Fruit fly (Drosophila melanogaster) whole organism, embryonic: Measurements from ENCODE around the gene CG32276.
A peak's percentile ranks its signal among the peaks of the same experiment; 100 is the strongest.

Experiments
- Aef1 ChIP-seq: fragments of 200-800 bp; sonication (Bioruptor generic); IDR thresholded peaks from 3 replicates; pipeline ENCODE4 v1.3.6; 2022; ENCODE audit warnings: missing biosample characterization, missing genetic modification characterization
- CG10565 ChIP-seq: fragments of 200-800 bp; sonication (Bioruptor generic); optimal IDR thresholded peaks from 3 replicates; lab custom pipeline; 2016; ENCODE audit warnings: missing biosample characterization, mild to moderate bottlenecking, missing genetic modification characterization
- CG10654 ChIP-seq: fragments of 200-800 bp; sonication (Bioruptor generic); optimal IDR thresholded peaks from 2 replicates; lab custom pipeline; 2016; ENCODE audit warnings: missing biosample characterization, missing genetic modification characterization
- CG11247 ChIP-seq: fragments of 200-800 bp; sonication (Bioruptor generic); IDR thresholded peaks from 2 replicates; pipeline ENCODE4 v1.3.6; 2022; ENCODE audit warnings: missing biosample characterization, missing genetic modification characterization
- CG11560 ChIP-seq: fragments of 200-800 bp; sonication (Bioruptor generic); IDR thresholded peaks from 3 replicates; pipeline ENCODE4 v1.3.6; 2022; ENCODE audit warnings: missing biosample characterization, missing genetic modification characterization
- CG12659 ChIP-seq: fragments of 200-800 bp; sonication (Bioruptor generic); optimal IDR thresholded peaks from 3 replicates; lab custom pipeline; 2017; ENCODE audit warnings: mild to moderate bottlenecking, missing biosample characterization, missing genetic modification reagents, missing genetic modification characterization
- CG15269 ChIP-seq: fragments of 200-800 bp; sonication (Bioruptor generic); optimal IDR thresholded peaks from 2 replicates; lab custom pipeline; 2018; ENCODE audit warnings: missing biosample characterization, mild to moderate bottlenecking, missing genetic modification characterization, moderate library complexity
- CG15514 ChIP-seq: fragments of 200-800 bp; sonication (Bioruptor generic); optimal IDR thresholded peaks from 3 replicates; lab custom pipeline; 2017; ENCODE audit warnings: missing biosample characterization, missing genetic modification characterization, mild to moderate bottlenecking, moderate library complexity, missing genetic modification reagents
- CG17385 ChIP-seq: fragments of 200-800 bp; sonication (Bioruptor generic); optimal IDR thresholded peaks from 3 replicates; lab custom pipeline; 2018; ENCODE audit warnings: missing biosample characterization, mild to moderate bottlenecking, missing genetic modification characterization
- CG18476 ChIP-seq: fragments of 200-800 bp; sonication (Bioruptor generic); optimal IDR thresholded peaks from 2 replicates; lab custom pipeline; 2016; ENCODE audit warnings: missing biosample characterization, mild to moderate bottlenecking, missing genetic modification characterization
- CG30431 ChIP-seq: fragments of 200-800 bp; sonication (Bioruptor generic); optimal IDR thresholded peaks from 2 replicates; lab custom pipeline; 2017; ENCODE audit warnings: missing biosample characterization, missing genetic modification characterization
- CG31365 ChIP-seq: fragments of 200-800 bp; sonication (Bioruptor generic); optimal IDR thresholded peaks from 2 replicates; lab custom pipeline; 2018; ENCODE audit warnings: missing biosample characterization, mild to moderate bottlenecking, missing genetic modification characterization
- CG3838 ChIP-seq: fragments of 200-800 bp; sonication (Bioruptor generic); optimal IDR thresholded peaks from 3 replicates; lab custom pipeline; 2016; ENCODE audit warnings: missing biosample characterization, missing genetic modification characterization
- CG43689 ChIP-seq: fragments of 200-800 bp; sonication (Bioruptor generic); IDR thresholded peaks from 2 replicates; pipeline ENCODE4 v1.3.6; 2022; ENCODE audit warnings: missing biosample characterization, missing genetic modification characterization
- CG5180 ChIP-seq: fragments of 200-800 bp; sonication (Bioruptor generic); optimal IDR thresholded peaks from 3 replicates; lab custom pipeline; 2017; ENCODE audit warnings: missing biosample characterization, missing genetic modification characterization, mild to moderate bottlenecking, moderate library complexity, missing genetic modification reagents
- CG6654 ChIP-seq: fragments of 200-800 bp; sonication (Bioruptor generic); optimal IDR thresholded peaks from 2 replicates; lab custom pipeline; 2017; ENCODE audit warnings: missing biosample characterization, mild to moderate bottlenecking, missing genetic modification characterization
- CG6765 ChIP-seq: fragments of 200-800 bp; sonication (Bioruptor generic); optimal IDR thresholded peaks from 3 replicates; lab custom pipeline; 2017; ENCODE audit warnings: missing biosample characterization, mild to moderate bottlenecking, missing genetic modification characterization
- CG6813 ChIP-seq: fragments of 200-800 bp; sonication (Bioruptor generic); optimal IDR thresholded peaks from 2 replicates; lab custom pipeline; 2017; ENCODE audit warnings: missing biosample characterization, missing genetic modification characterization, mild to moderate bottlenecking, moderate library complexity, missing genetic modification reagents
- CG6854 ChIP-seq: fragments of 200-800 bp; sonication (Bioruptor generic); optimal IDR thresholded peaks from 3 replicates; lab custom pipeline; 2017; ENCODE audit warnings: missing biosample characterization, mild to moderate bottlenecking, missing genetic modification characterization
- CG7745 ChIP-seq: fragments of 200-800 bp; sonication (Bioruptor generic); optimal IDR thresholded peaks from 2 replicates; lab custom pipeline; 2018; ENCODE audit warnings: missing biosample characterization, mild to moderate bottlenecking, missing genetic modification characterization, moderate library complexity
- D19B ChIP-seq: fragments of 200-800 bp; sonication (Bioruptor generic); optimal IDR thresholded peaks from 2 replicates; lab custom pipeline; 2017; ENCODE audit warnings: missing biosample characterization, mild to moderate bottlenecking, missing genetic modification characterization
- Dip3 ChIP-seq: fragments of 200-800 bp; sonication (Bioruptor generic); optimal IDR thresholded peaks from 3 replicates; lab custom pipeline; 2016; ENCODE audit warnings: missing biosample characterization, missing genetic modification characterization
- Drgx ChIP-seq: fragments of 200-800 bp; sonication (Bioruptor generic); IDR thresholded peaks from 2 replicates; pipeline ENCODE4 v1.3.6; 2022; ENCODE audit warnings: missing biosample characterization, missing genetic modification characterization
- Fer1 ChIP-seq: fragments of 200-800 bp; sonication (Bioruptor generic); optimal IDR thresholded peaks from 2 replicates; lab custom pipeline; 2017; ENCODE audit warnings: missing biosample characterization, mild to moderate bottlenecking, missing genetic modification characterization
- HLH54F ChIP-seq: fragments of 200-800 bp; sonication (Bioruptor generic); optimal IDR thresholded peaks from 3 replicates; lab custom pipeline; 2016; ENCODE audit warnings: missing biosample characterization, missing genetic modification characterization
- Oli ChIP-seq: fragments of 200-800 bp; sonication (Bioruptor generic); optimal IDR thresholded peaks from 2 replicates; lab custom pipeline; 2018; ENCODE audit warnings: missing biosample characterization, mild to moderate bottlenecking, missing genetic modification characterization, moderate library complexity
- Poxn ChIP-seq: fragments of 200-800 bp; sonication (Bioruptor generic); IDR thresholded peaks from 2 replicates; pipeline ENCODE4 v1.3.6; 2022; ENCODE audit warnings: missing biosample characterization, missing genetic modification characterization
- Side ChIP-seq: fragments of 200-800 bp; sonication (Bioruptor generic); optimal IDR thresholded peaks from 2 replicates; lab custom pipeline; 2016; ENCODE audit warnings: missing biosample characterization, missing genetic modification characterization
- Sry-β ChIP-seq: fragments of 200-800 bp; sonication (Bioruptor generic); optimal IDR thresholded peaks from 2 replicates; lab custom pipeline; 2018; ENCODE audit warnings: missing biosample characterization, mild to moderate bottlenecking, missing genetic modification characterization, moderate library complexity
- Sry-δ ChIP-seq: fragments of 200-800 bp; sonication (Bioruptor generic); optimal IDR thresholded peaks from 2 replicates; lab custom pipeline; 2016; ENCODE audit warnings: missing biosample characterization, missing genetic modification characterization
- Ssrp ChIP-seq: fragments of 200-800 bp; sonication (Bioruptor generic); optimal IDR thresholded peaks from 2 replicates; lab custom pipeline; 2018; ENCODE audit warnings: missing biosample characterization, mild to moderate bottlenecking, missing genetic modification characterization, moderate library complexity
- Xbp1 ChIP-seq: fragments of 200-800 bp; sonication (Bioruptor generic); optimal IDR thresholded peaks from 3 replicates; lab custom pipeline; 2016; ENCODE audit warnings: missing biosample characterization, mild to moderate bottlenecking, missing genetic modification characterization
- ac ChIP-seq: fragments of 200-800 bp; sonication (Bioruptor generic); optimal IDR thresholded peaks from 3 replicates; lab custom pipeline; 2017; ENCODE audit warnings: missing biosample characterization, mild to moderate bottlenecking, missing genetic modification characterization
- ase ChIP-seq: fragments of 200-800 bp; sonication (Bioruptor generic); IDR thresholded peaks from 3 replicates; pipeline ENCODE4 v1.3.6; 2022; ENCODE audit warnings: missing biosample characterization, missing genetic modification characterization
- az2 ChIP-seq: fragments of 200-800 bp; sonication (Bioruptor generic); optimal IDR thresholded peaks from 3 replicates; lab custom pipeline; 2016; ENCODE audit warnings: missing biosample characterization, missing genetic modification characterization
- bigmax ChIP-seq: fragments of 200-800 bp; sonication (Bioruptor generic); optimal IDR thresholded peaks from 2 replicates; lab custom pipeline; 2018; ENCODE audit warnings: missing biosample characterization, mild to moderate bottlenecking, missing genetic modification characterization
- bowl ChIP-seq: fragments of 200-800 bp; sonication (Bioruptor generic); IDR thresholded peaks from 2 replicates; pipeline ENCODE4 v1.3.6; 2022; ENCODE audit warnings: missing biosample characterization, missing genetic modification characterization
- dpn ChIP-seq, 2 experiments: fragments of 200-800 bp; sonication (Bioruptor generic); optimal IDR thresholded peaks; 3 replicates each; lab custom pipeline; 2016; ENCODE audit warnings: missing biosample characterization in 2 of 2, missing genetic modification characterization in 2 of 2
- ewg ChIP-seq: fragments of 200-800 bp; sonication (Bioruptor generic); optimal IDR thresholded peaks from 3 replicates; lab custom pipeline; 2017; ENCODE audit warnings: mild to moderate bottlenecking, missing biosample characterization, missing genetic modification reagents, missing genetic modification characterization
- gro ChIP-seq: fragments of 200-800 bp; sonication (Bioruptor generic); optimal IDR thresholded peaks from 2 replicates; lab custom pipeline; 2016; ENCODE audit warnings: missing biosample characterization, missing genetic modification characterization
- gsb-n ChIP-seq: fragments of 200-800 bp; sonication (Bioruptor generic); optimal IDR thresholded peaks from 3 replicates; lab custom pipeline; 2018; ENCODE audit warnings: missing biosample characterization, mild to moderate bottlenecking, missing genetic modification characterization
- hkb ChIP-seq, 2 experiments: fragments of 200-800 bp in 1 of 2; fragments of >200 bp in 1 of 2; sonication (Bioruptor generic) in 1 of 2; IDR thresholded peaks in 1 of 2; optimal IDR thresholded peaks in 1 of 2; 2 replicates each; pipeline versions ENCODE4 v1.3.6 to Lab custom; 2017 to 2022; ENCODE audit warnings: missing biosample characterization in 1 of 2, missing genetic modification characterization in 1 of 2
- jing ChIP-seq: fragments of 200-800 bp; sonication (Bioruptor generic); optimal IDR thresholded peaks from 2 replicates; lab custom pipeline; 2018; ENCODE audit warnings: missing biosample characterization, mild to moderate bottlenecking, missing genetic modification characterization
- lab ChIP-seq: fragments of 200-800 bp; sonication (Bioruptor generic); optimal IDR thresholded peaks from 3 replicates; lab custom pipeline; 2017; ENCODE audit warnings: missing biosample characterization, missing genetic modification characterization, mild to moderate bottlenecking, moderate library complexity, missing genetic modification reagents
- repo ChIP-seq: fragments of 200-800 bp; sonication (Bioruptor generic); optimal IDR thresholded peaks from 2 replicates; lab custom pipeline; 2016; ENCODE audit warnings: missing biosample characterization, missing genetic modification characterization
- run ChIP-seq: fragments of 200-800 bp; sonication (Bioruptor generic); optimal IDR thresholded peaks from 3 replicates; lab custom pipeline; 2018; ENCODE audit warnings: missing biosample characterization, mild to moderate bottlenecking, missing genetic modification characterization
- schlank ChIP-seq: fragments of 200-800 bp; sonication (Bioruptor generic); optimal IDR thresholded peaks from 2 replicates; lab custom pipeline; 2018; ENCODE audit warnings: missing biosample characterization, mild to moderate bottlenecking, missing genetic modification characterization
- shn ChIP-seq: fragments of 200-800 bp; sonication (Bioruptor generic); optimal IDR thresholded peaks from 3 replicates; lab custom pipeline; 2016; ENCODE audit warnings: missing biosample characterization, missing genetic modification characterization
- slbo ChIP-seq: fragments of 200-800 bp; sonication (Bioruptor generic); IDR thresholded peaks from 2 replicates; pipeline ENCODE4 v1.3.6; 2022; ENCODE audit warnings: missing biosample characterization, missing genetic modification characterization
- yki ChIP-seq: fragments of >200 bp; optimal IDR thresholded peaks from 3 replicates; lab custom pipeline; 2018

CG32276 gene

DNA sequence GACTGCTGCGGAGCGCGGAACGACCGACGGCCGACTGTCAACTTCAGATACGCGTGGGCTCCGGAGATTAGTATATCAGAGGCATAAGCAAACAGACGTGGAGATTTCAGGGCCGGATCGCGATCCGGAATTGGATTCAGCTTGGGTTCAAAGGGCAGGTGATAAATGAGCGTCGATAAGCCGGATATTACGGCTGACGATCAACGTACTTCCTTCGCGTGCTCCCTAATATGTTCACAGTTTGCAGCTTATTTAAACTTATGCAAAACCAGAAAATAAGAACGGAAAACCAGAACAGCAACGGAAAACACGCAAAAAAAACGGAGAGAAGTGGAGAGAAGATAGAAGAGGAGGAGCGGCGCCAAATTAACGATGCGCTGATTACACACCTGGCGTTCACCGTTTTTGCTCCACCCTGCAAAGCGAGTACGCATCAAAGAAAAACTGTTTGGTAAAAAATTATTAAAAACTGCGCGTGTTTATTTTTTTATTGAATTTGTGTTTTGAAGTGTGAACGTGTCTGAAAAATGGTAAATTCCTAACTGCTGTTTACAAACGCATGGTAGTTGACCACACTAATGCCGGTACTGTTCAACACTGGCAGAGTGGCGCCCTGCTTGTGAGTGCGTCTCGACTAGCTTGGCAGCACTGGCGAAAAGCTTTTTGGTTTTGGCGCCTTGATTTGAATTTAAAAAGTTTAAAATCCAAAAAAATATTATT, 40.3 kb upstream of the CG32276 start, which contains the start of gene CG17746 (continued):
- no peak for TF ChIP-seq CG7745 (tag; lab: Kevin White, UChicago)
- no peak for TF ChIP-seq CG10565 (GFP tag; lab: Kevin White, UChicago)
- peak; percentile 56 for TF ChIP-seq Side
- no peak for TF ChIP-seq CG17385 (GFP tag; lab: Kevin White, UChicago)
- TF ChIP-seq Sry-β (GFP tag; lab: Kevin White, UChicago), result no peak
- no peak for TF ChIP-seq az2
- peak; percentile 60 for TF ChIP-seq Sry-δ (GFP tag; lab: Kevin White, UChicago)
- TF ChIP-seq Ssrp (tag; lab: Kevin White, UChicago), result no peak
- TF ChIP-seq CG43689 (GFP tag; lab: Robert Waterston, UW), result no peak
- TF ChIP-seq run (tag; lab: Kevin White, UChicago), result no peak
- no peak for TF ChIP-seq CG15269 (tag; lab: Kevin White, UChicago)
- no peak for TF ChIP-seq schlank
- no peak for TF ChIP-seq Poxn (GFP tag; lab: Robert Waterston, UW)
- no peak for TF ChIP-seq CG18476 (GFP tag; lab: Kevin White, UChicago)
- TF ChIP-seq shn, result peak; percentile 20
- TF ChIP-seq hkb (optimal IDR thresholded peaks at IDR 0.05; lab: Kevin White, UChicago), result peak; percentile 84
- TF ChIP-seq hkb (GFP tag; IDR thresholded peaks at IDR 0.05; lab: Robert Waterston, UW), result no peak
- no peak for TF ChIP-seq CG11560 (tag; lab: Robert Waterston, UW)
- TF ChIP-seq lab (GFP tag; lab: Kevin White, UChicago), result peak; percentile 40
- no peak for TF ChIP-seq CG6654 (GFP tag; lab: Kevin White, UChicago)
- TF ChIP-seq CG6765, result no peak
- TF ChIP-seq Xbp1 (GFP tag; lab: Kevin White, UChicago), result peak; percentile 38
- no peak for TF ChIP-seq Aef1
- peak; percentile 50 for TF ChIP-seq Dip3 (GFP tag; lab: Kevin White, UChicago)
- TF ChIP-seq CG3838 (GFP tag; lab: Kevin White, UChicago), result no peak
- peak; percentile 86 for TF ChIP-seq CG15514 (GFP tag; lab: Kevin White, UChicago)
- TF ChIP-seq D19B (GFP tag; lab: Kevin White, UChicago), result no peak
- no peak for TF ChIP-seq bigmax
- no peak for TF ChIP-seq ase (GFP tag; lab: Robert Waterston, UW)
- peak; percentile 43 to 61 for TF ChIP-seq dpn (GFP tag; optimal IDR thresholded peaks at IDR 0.05; lab: Kevin White, UChicago)
- no peak for TF ChIP-seq bowl (GFP tag; lab: Robert Waterston, UW)
- TF ChIP-seq yki (lab: Kevin White, UChicago), result no peak
- TF ChIP-seq HLH54F, result peak; percentile 32
- no peak for TF ChIP-seq Oli (tag; lab: Kevin White, UChicago)
- peak; percentile 35 for TF ChIP-seq CG31365
- no peak for TF ChIP-seq Drgx
- no peak for TF ChIP-seq CG5180 (GFP tag; lab: Kevin White, UChicago)
- no peak for TF ChIP-seq CG6813 (GFP tag; lab: Kevin White, UChicago)
- TF ChIP-seq CG10654 (GFP tag; lab: Kevin White, UChicago), result peak; percentile 47
- peak; percentile 82 for TF ChIP-seq gro (GFP tag; lab: Kevin White, UChicago)
- no peak for TF ChIP-seq CG30431 (GFP tag; lab: Kevin White, UChicago)
- TF ChIP-seq CG11247 (GFP tag; lab: Robert Waterston, UW), result no peak
- peak; percentile 76 for TF ChIP-seq slbo (GFP tag; lab: Robert Waterston, UW)
- TF ChIP-seq jing (GFP tag; lab: Kevin White, UChicago), result no peak
- no peak for TF ChIP-seq CG6854
- TF ChIP-seq ewg (GFP tag; lab: Kevin White, UChicago), result no peak
- peak; percentile 46 for TF ChIP-seq Fer1
- TF ChIP-seq repo (GFP tag; lab: Kevin White, UChicago), result peak; percentile 32
- TF ChIP-seq CG12659 (GFP tag; lab: Kevin White, UChicago), result peak; percentile 75
- no peak for TF ChIP-seq gsb-n (tag; lab: Kevin White, UChicago)
- TF ChIP-seq ac (GFP tag; lab: Kevin White, UChicago), result no peak
